Worm (Caenorhabditis elegans): ENCODE data around the gene C06G4.4.

Gene C06G4.4

DNA sequence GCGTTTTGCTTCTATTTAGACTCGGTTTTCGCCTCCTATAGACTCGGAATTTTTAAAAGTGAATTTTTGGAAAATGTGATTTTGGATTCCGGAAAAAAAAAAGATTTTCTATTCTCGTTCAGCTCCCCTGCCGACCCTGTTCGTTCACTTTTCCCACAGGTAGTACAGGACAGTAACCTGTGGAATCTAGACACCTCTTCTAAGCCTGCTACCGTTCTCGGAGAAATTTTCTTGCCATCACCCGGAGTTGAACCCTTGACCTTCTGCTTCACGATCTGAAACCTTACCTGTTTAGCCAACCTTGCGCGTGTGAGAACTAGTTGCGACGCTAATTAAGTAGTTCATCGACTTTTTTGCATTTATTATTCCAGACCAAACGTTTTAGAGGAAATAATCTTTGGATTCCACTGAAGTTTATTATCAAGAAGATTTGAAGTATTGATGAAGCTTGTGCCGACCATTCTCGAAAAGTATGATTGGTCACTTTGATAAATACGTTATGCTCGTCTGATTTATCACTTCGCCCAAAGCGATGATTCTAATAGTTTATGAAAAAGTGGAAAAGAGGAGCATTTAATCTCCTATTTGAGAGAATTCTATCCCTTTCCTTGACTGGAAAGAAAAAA lies 23.8 kb downstream of the C06G4.4 start (continued):
- 0 out of 2 replicates have a peak, but pooled peaks have one; percentile 46 for TF ChIP-seq ZK337.2 (GFP tag; IDR thresholded peaks at IDR 0.05)
- peak; percentile 87 for TF ChIP-seq dmd-8 (GFP tag; IDR thresholded peaks at IDR 0.05)
- 0 out of 2 replicates have a peak, but pooled peaks have one; percentile 27 for TF ChIP-seq T26A8.4 (GFP tag; IDR thresholded peaks at IDR 0.05)
- peak; percentile 71 for TF ChIP-seq snpc-1.2 (GFP tag; IDR thresholded peaks at IDR 0.05)
- TF ChIP-seq lin-38 (GFP tag; IDR thresholded peaks at IDR 0.05) = peak; percentile 72
- 0 out of 2 replicates have a peak, but pooled peaks have one; percentile 43 for TF ChIP-seq mxl-2 (GFP tag; conservative IDR thresholded peaks at IDR 0.05)
- peak in 1 of 2 experiments; percentile 68; a peak in 2 of 4 replicates for TF ChIP-seq madf-5 (GFP tag; IDR thresholded peaks at IDR 0.05)
- peak; percentile 69 for TF ChIP-seq vab-7 (GFP tag; IDR thresholded peaks at IDR 0.05)
- TF ChIP-seq egl-43 (GFP tag; IDR thresholded peaks at IDR 0.05) = peak; percentile 77
- peak; percentile 79 for TF ChIP-seq lim-7 (GFP tag; IDR thresholded peaks at IDR 0.05)
- TF ChIP-seq nhr-41 (GFP tag; IDR thresholded peaks at IDR 0.05) = peak; percentile 68; the same call in 1 of the 2 replicates

DNA sequence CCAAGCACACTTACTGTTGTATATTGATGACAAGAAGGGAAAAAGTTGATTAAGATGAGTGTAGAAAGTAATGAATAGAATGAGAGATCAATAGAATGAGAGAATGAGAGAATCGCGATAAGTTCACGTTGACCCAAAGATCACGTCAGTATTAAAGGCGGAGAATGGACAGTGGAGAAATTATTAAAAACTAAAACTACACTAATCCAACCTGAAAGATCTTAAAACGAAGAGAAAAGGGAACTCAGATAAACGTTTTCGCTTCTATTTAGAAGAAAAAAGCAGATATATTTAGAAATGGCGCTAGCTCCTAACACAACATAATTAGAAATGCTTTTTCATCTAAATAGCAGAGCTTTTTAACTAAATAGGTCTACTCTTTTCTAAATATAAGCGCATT lies 24.4 kb downstream of the C06G4.4 start, which contains the start of gene let-754:
Gene let-754 (minus strand): TSS at position 101 of the 400 bp plus-strand sequence.
- no peak for TF ChIP-seq ceh-32 (tag; optimal IDR thresholded peaks at IDR 0.05; ENCODE audit: poor library complexity)
- TF ChIP-seq ztf-7 (tag; optimal IDR thresholded peaks at IDR 0.05) = no peak
- no peak for TF ChIP-seq daf-16 (GFP tag; optimal IDR thresholded peaks at IDR 0.05)
- no peak for TF ChIP-seq daf-16 (tag; optimal IDR thresholded peaks at IDR 0.05)
- TF ChIP-seq skn-1 (tag; optimal IDR thresholded peaks at IDR 0.05) = no peak
- TF ChIP-seq F44E2.7 (GFP tag; IDR thresholded peaks at IDR 0.05) = no peak
- no peak for TF ChIP-seq arid-1 (GFP tag; conservative IDR thresholded peaks at IDR 0.05)
- no peak for TF ChIP-seq dve-1 (tag; optimal IDR thresholded peaks at IDR 0.05; ENCODE audit: insufficient read depth)
- TF ChIP-seq lir-3 (tag; optimal IDR thresholded peaks at IDR 0.05) = no peak

DNA sequence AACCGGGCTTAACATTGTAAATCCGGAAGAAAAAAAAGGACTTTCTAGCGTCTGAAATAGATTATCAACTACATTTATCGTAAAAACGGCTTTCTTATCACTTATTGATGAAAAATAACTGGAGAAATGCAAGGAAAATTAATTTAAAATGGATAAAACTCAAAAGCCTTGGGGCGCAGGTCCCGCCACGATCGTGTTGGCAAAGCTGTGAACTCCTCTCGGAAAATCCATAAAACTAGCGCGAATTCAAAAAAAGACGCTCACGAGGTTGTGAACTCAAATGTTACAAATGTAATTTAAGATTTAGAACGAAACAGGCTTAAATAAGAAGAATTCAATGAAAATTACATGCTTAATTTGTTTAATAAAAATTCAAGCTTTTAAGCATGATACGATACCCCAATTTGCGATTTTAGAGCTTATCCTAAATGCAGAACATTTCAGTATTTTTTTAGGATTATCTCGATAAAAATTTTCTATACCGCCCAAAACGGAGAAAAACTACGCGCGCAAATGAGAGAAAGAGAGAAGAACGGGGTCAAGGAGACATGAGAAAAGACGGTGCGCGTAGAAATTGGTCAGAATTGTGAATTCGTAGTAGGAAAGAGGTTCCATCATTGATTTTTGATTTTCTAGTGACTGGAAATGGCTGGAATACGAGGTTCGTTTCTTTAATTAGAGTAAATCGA lies 25.4 kb downstream of the C06G4.4 start, which contains the start of gene C29E4.15:
Gene C29E4.15 (plus strand): TSS at position 547 of the 689 bp plus-strand sequence.
- no peak for TF ChIP-seq snpc-4 (tag; optimal IDR thresholded peaks at IDR 0.05)
- peak; percentile 19 for TF ChIP-seq fkh-10 (GFP tag; optimal IDR thresholded peaks at IDR 0.05)
- TF ChIP-seq hif-1 (tag; optimal IDR thresholded peaks at IDR 0.05) = no peak
- TF ChIP-seq hmg-1.1 (GFP tag; IDR thresholded peaks at IDR 0.05) = peak; percentile 37; the same call in 1 of the 2 replicates
- TF ChIP-seq nhr-77 (tag; optimal IDR thresholded peaks at IDR 0.05) = no peak
- TF ChIP-seq dpl-1 (GFP tag; optimal IDR thresholded peaks at IDR 0.05) = peak; percentile 86
- TF ChIP-seq lsy-2 (tag; optimal IDR thresholded peaks at IDR 0.05) = peak in 1 of 2 experiments; percentile 76
- peak in 1 of 2 experiments; percentile 86 for TF ChIP-seq unc-62 (GFP tag; optimal IDR thresholded peaks at IDR 0.05 in 1 of 2)
- no peak for TF ChIP-seq unc-62 (tag; optimal IDR thresholded peaks at IDR 0.05)
- peak; percentile 69 for TF ChIP-seq mes-2 (tag; optimal IDR thresholded peaks at IDR 0.05; ENCODE audit: poor library complexity, severe bottlenecking)

ce11 chrIII:7950447-7950846 lies 27.2 kb downstream of the C06G4.4 start:
- TF ChIP-seq aha-1 (tag) (peak; percentile 92), nhr-76 (tag; optimal IDR thresholded peaks at IDR 0.05) (no peak), R02D3.7 (tag; optimal IDR thresholded peaks at IDR 0.05) (no peak), T20F7.1 (GFP tag; optimal IDR thresholded peaks at IDR 0.05) (no peak), pha-4 (GFP tag; IDR thresholded peaks at IDR 0.05) (no peak), pha-4 (tag; optimal IDR thresholded peaks at IDR 0.05) (no peak), tag-97 (GFP tag; IDR thresholded peaks at IDR 0.05) (no peak), F26F4.8 (GFP tag; conservative IDR thresholded peaks at IDR 0.05) (no peak)

All from whole organism, L4 larva.